Fruit fly (Drosophila melanogaster) whole organism, pupa: ENCODE data around the gene Dnaaf6.

Experiments used
- CG10348 ChIP-seq: fragments of 200-800 bp; sonication (Bioruptor generic); IDR thresholded peaks from 2 replicates; pipeline ENCODE4 v1.3.6; 2022; ENCODE audit warnings: missing biosample characterization, missing genetic modification characterization
- CG12605 ChIP-seq: fragments of 200-800 bp; sonication (Bioruptor generic); IDR thresholded peaks from 2 replicates; pipeline ENCODE4 v1.3.6; 2022; ENCODE audit warnings: missing biosample characterization, missing genetic modification characterization
- CG13204 ChIP-seq: fragments of 200-800 bp; sonication (Bioruptor generic); optimal IDR thresholded peaks from 2 replicates; lab custom pipeline; 2018; ENCODE audit warnings: missing biosample characterization, mild to moderate bottlenecking, missing genetic modification characterization, moderate library complexity
- CG14655 ChIP-seq: fragments of 200-800 bp; sonication (Bioruptor generic); optimal IDR thresholded peaks from 3 replicates; lab custom pipeline; 2017; ENCODE audit warnings: mild to moderate bottlenecking, missing biosample characterization, missing genetic modification reagents, missing genetic modification characterization
- CG15710 ChIP-seq: fragments of 200-800 bp; sonication (Bioruptor generic); optimal IDR thresholded peaks from 2 replicates; lab custom pipeline; 2018; ENCODE audit warnings: missing biosample characterization, mild to moderate bottlenecking, missing genetic modification characterization, moderate library complexity
- CG17806 ChIP-seq: fragments of 200-800 bp; sonication (Bioruptor generic); optimal IDR thresholded peaks from 2 replicates; lab custom pipeline; 2018; ENCODE audit warnings: missing biosample characterization, mild to moderate bottlenecking, missing genetic modification characterization, moderate library complexity
- CG32121 ChIP-seq: fragments of 200-800 bp; sonication (Bioruptor generic); IDR thresholded peaks from 2 replicates; pipeline ENCODE4 v1.3.6; 2022; ENCODE audit warnings: missing biosample characterization, missing genetic modification characterization
- CG34367 ChIP-seq: fragments of 200-800 bp; sonication (Bioruptor generic); optimal IDR thresholded peaks from 2 replicates; lab custom pipeline; 2018; ENCODE audit warnings: missing biosample characterization, mild to moderate bottlenecking, missing genetic modification characterization
- CG4496 ChIP-seq: fragments of 200-800 bp; sonication (Bioruptor generic); IDR thresholded peaks from 3 replicates; pipeline ENCODE4 v1.3.6; 2022; ENCODE audit warnings: missing biosample characterization, missing genetic modification characterization
- CG8159 ChIP-seq: fragments of 200-800 bp; sonication (Bioruptor generic); optimal IDR thresholded peaks from 3 replicates; lab custom pipeline; 2018; ENCODE audit warnings: missing biosample characterization, mild to moderate bottlenecking, missing genetic modification characterization, moderate library complexity
- CG8301 ChIP-seq: fragments of 200-800 bp; sonication (Bioruptor generic); optimal IDR thresholded peaks from 2 replicates; lab custom pipeline; 2018; ENCODE audit warnings: missing biosample characterization, mild to moderate bottlenecking, missing genetic modification characterization
- CG9948 ChIP-seq: fragments of 200-800 bp; sonication (Bioruptor generic); optimal IDR thresholded peaks from 2 replicates; lab custom pipeline; 2018; ENCODE audit warnings: missing biosample characterization, mild to moderate bottlenecking, missing genetic modification characterization, moderate library complexity
- D1 ChIP-seq: fragments of 200-800 bp; sonication (Bioruptor generic); optimal IDR thresholded peaks from 2 replicates; lab custom pipeline; 2018; ENCODE audit warnings: missing biosample characterization, mild to moderate bottlenecking, missing genetic modification characterization, moderate library complexity
- EcR ChIP-seq: fragments of 200-800 bp; sonication (Bioruptor generic); optimal IDR thresholded peaks from 3 replicates; lab custom pipeline; 2019; ENCODE audit warnings: missing biosample characterization, missing genetic modification characterization, mild to moderate bottlenecking, moderate library complexity, missing genetic modification reagents
- Ets98B ChIP-seq: fragments of 200-800 bp; sonication (Bioruptor generic); IDR thresholded peaks from 2 replicates; pipeline ENCODE4 v1.3.6; 2022; ENCODE audit warnings: missing biosample characterization, missing genetic modification characterization
- Pif1A ChIP-seq: fragments of 200-800 bp; sonication (Bioruptor generic); optimal IDR thresholded peaks from 3 replicates; lab custom pipeline; 2016; ENCODE audit warnings: missing biosample characterization, missing genetic modification characterization
- Pif1B ChIP-seq: fragments of 200-800 bp; sonication (Bioruptor generic); optimal IDR thresholded peaks from 3 replicates; lab custom pipeline; 2016; ENCODE audit warnings: missing biosample characterization, missing genetic modification characterization
- Snoo ChIP-seq: fragments of 200-800 bp; sonication (Bioruptor generic); optimal IDR thresholded peaks from 3 replicates; lab custom pipeline; 2017; ENCODE audit warnings: missing biosample characterization, mild to moderate bottlenecking, missing genetic modification characterization, inconsistent platforms
- fd96Ca ChIP-seq: fragments of 200-800 bp; sonication (Bioruptor generic); IDR thresholded peaks from 3 replicates; pipeline ENCODE4 v1.3.6; 2022; ENCODE audit warnings: missing biosample characterization, missing genetic modification characterization
- gl ChIP-seq: fragments of 200-800 bp; sonication (Bioruptor generic); optimal IDR thresholded peaks from 2 replicates; lab custom pipeline; 2018; ENCODE audit warnings: missing biosample characterization, mild to moderate bottlenecking, missing genetic modification characterization
- rn ChIP-seq: fragments of 200-800 bp; sonication (Bioruptor generic); IDR thresholded peaks from 2 replicates; pipeline ENCODE4 v1.3.6; 2022; ENCODE audit warnings: missing biosample characterization, missing genetic modification characterization

The Dnaaf6 gene

dm6 chr3L:14655178-14655577 is 29.4 kb upstream of the Dnaaf6 start:
- TF ChIP-seq CG4496, result no peak
- TF ChIP-seq Pif1B (GFP tag; lab: Kevin White, UChicago), result no peak
- TF ChIP-seq CG10348 (GFP tag; lab: Robert Waterston, UW), result no peak
- no peak for TF ChIP-seq Pif1A (GFP tag; lab: Kevin White, UChicago)
- no peak for TF ChIP-seq gl (tag; lab: Kevin White, UChicago)
- no peak for TF ChIP-seq CG15710
- TF ChIP-seq CG12605 (GFP tag; lab: Robert Waterston, UW), result no peak
- no peak for TF ChIP-seq Snoo
- TF ChIP-seq CG17806 (tag; lab: Kevin White, UChicago), result no peak
- no peak for TF ChIP-seq CG13204 (GFP tag; lab: Kevin White, UChicago)
- no peak for TF ChIP-seq EcR (GFP tag; lab: Kevin White, UChicago)
- TF ChIP-seq D1 (tag; lab: Kevin White, UChicago), result no peak
- no peak for TF ChIP-seq CG32121 (GFP tag; lab: Robert Waterston, UW)
- no peak for TF ChIP-seq CG9948 (tag; lab: Kevin White, UChicago)
- TF ChIP-seq, all 21 proteins: peak for 0

DNA sequence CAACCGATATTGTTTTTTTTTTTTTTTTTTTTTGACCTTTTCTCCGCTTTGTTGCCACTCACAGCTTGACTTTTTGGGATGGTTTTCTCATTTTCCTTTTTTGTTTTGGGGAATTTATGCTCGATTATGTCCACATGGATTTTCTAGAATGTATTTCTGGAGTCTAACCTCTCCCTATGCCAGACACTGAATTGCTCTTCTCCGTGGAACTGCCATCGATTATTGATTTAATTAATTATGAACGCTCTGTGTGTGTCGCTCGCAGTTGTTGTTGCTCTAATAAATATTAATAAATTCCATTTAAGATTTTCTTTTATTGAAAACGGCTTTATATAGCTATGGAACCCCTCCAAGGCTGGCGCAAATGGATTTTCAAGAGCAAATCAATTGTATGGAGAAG is 28.9 kb upstream of the Dnaaf6 start:
- TF ChIP-seq CG8301 (no peak), CG17806 (tag; lab: Kevin White, UChicago) (no peak), CG8159 (tag; lab: Kevin White, UChicago) (no peak), CG12605 (GFP tag; lab: Robert Waterston, UW) (no peak), CG9948 (tag; lab: Kevin White, UChicago) (no peak), CG32121 (GFP tag; lab: Robert Waterston, UW) (no peak), Pif1B (GFP tag; lab: Kevin White, UChicago) (no peak), CG13204 (GFP tag; lab: Kevin White, UChicago) (no peak), Snoo (no peak), Ets98B (GFP tag; lab: Robert Waterston, UW) (no peak), CG14655 (GFP tag; lab: Kevin White, UChicago) (no peak), rn (GFP tag; lab: Robert Waterston, UW) (no peak), Pif1A (GFP tag; lab: Kevin White, UChicago) (no peak), CG34367 (tag; lab: Kevin White, UChicago) (no peak), fd96Ca (GFP tag; lab: Robert Waterston, UW) (no peak), EcR (GFP tag; lab: Kevin White, UChicago) (no peak)

- TF ChIP-seq EcR (GFP tag; lab: Kevin White, UChicago) (no peak), D1 (tag; lab: Kevin White, UChicago) (no peak), CG12605 (GFP tag; lab: Robert Waterston, UW) (no peak)
These were observed 27.0 kb upstream of the Dnaaf6 start for dm6 chr3L:14657485-14658054.

dm6 chr3L:14659954-14660907 is 24.3 kb upstream of the Dnaaf6 start:
- TF ChIP-seq Pif1A (GFP tag; lab: Kevin White, UChicago) (no peak), Pif1B (GFP tag; lab: Kevin White, UChicago) (no peak), CG14655 (GFP tag; lab: Kevin White, UChicago) (peak; percentile 7), Snoo (no peak), fd96Ca (GFP tag; lab: Robert Waterston, UW) (no peak), CG8301 (no peak), CG32121 (GFP tag; lab: Robert Waterston, UW) (no peak), CG15710 (no peak), EcR (GFP tag; lab: Kevin White, UChicago) (peak; percentile 68), CG13204 (GFP tag; lab: Kevin White, UChicago) (no peak), CG8159 (tag; lab: Kevin White, UChicago) (no peak), CG9948 (tag; lab: Kevin White, UChicago) (no peak), rn (GFP tag; lab: Robert Waterston, UW) (no peak)

dm6 chr3L:14661567-14662258 is 22.9 kb upstream of the Dnaaf6 start:
- TF ChIP-seq rn (GFP tag; lab: Robert Waterston, UW), result no peak
- 0 out of 2 replicates have a peak, but pooled peaks have one; percentile 23 for TF ChIP-seq Ets98B (GFP tag; lab: Robert Waterston, UW)
- TF ChIP-seq CG4496, result no peak
- TF ChIP-seq CG8301, result no peak
- 0 out of 3 replicates have a peak, but pooled peaks have one; percentile 33 for TF ChIP-seq fd96Ca (GFP tag; lab: Robert Waterston, UW)
- TF ChIP-seq D1 (tag; lab: Kevin White, UChicago), result no peak
- no peak for TF ChIP-seq CG17806 (tag; lab: Kevin White, UChicago)
- no peak for TF ChIP-seq CG9948 (tag; lab: Kevin White, UChicago)
- peak; percentile 25 for TF ChIP-seq Pif1A (GFP tag; lab: Kevin White, UChicago)
- TF ChIP-seq CG10348 (GFP tag; lab: Robert Waterston, UW), result no peak
- TF ChIP-seq CG8159 (tag; lab: Kevin White, UChicago), result peak; percentile 39
- no peak for TF ChIP-seq CG34367 (tag; lab: Kevin White, UChicago)
- TF ChIP-seq CG14655 (GFP tag; lab: Kevin White, UChicago), result no peak
- peak; percentile 17 for TF ChIP-seq Snoo
- 0 out of 2 replicates have a peak, but pooled peaks have one; percentile 8 for TF ChIP-seq CG12605 (GFP tag; lab: Robert Waterston, UW)
- TF ChIP-seq gl (tag; lab: Kevin White, UChicago), result no peak
- peak; percentile 8 for TF ChIP-seq CG15710
- 0 out of 2 replicates have a peak, but pooled peaks have one; percentile 26 for TF ChIP-seq CG32121 (GFP tag; lab: Robert Waterston, UW)
- TF ChIP-seq EcR (GFP tag; lab: Kevin White, UChicago), result no peak
- TF ChIP-seq Pif1B (GFP tag; lab: Kevin White, UChicago), result no peak
- TF ChIP-seq CG13204 (GFP tag; lab: Kevin White, UChicago), result no peak
